Worm (Caenorhabditis elegans): ENCODE measurements around the gene T08G5.1.

Gene T08G5.1

DNA sequence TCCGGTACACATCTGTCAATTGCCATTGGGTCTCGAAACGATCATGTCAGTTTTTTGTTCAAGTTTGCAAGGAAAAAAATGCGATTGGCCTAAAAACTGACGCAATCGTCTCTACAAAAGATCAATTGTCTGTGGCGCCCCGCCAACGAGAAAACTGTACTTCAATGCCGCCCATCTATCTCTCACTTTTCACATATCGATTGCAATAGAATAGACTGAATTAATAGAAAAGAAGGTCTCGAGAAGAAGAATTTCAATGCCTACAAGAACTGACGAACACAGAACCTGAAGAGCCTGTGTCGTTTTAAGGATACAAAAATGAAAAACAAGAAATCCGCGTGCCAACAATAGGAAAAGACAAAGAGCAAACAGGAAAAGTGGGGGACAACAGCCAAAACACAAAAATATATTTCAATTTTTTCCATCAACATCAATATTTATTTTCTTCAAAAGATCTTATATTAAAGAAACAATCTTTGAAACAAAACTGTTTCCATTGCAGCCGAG is 10.2 kb upstream of the T08G5.1 start (continued):
- TF ChIP-seq B0035.1 (tag; optimal IDR thresholded peaks at IDR 0.05), result no peak
- no peak for TF ChIP-seq egrh-3 (GFP tag; IDR thresholded peaks at IDR 0.05)
- peak; percentile 17 for TF ChIP-seq nhr-90 (tag; optimal IDR thresholded peaks at IDR 0.05)
- no peak for TF ChIP-seq Y67H2A.10 (GFP tag; conservative IDR thresholded peaks at IDR 0.05)
- TF ChIP-seq lag-1 (GFP tag; IDR thresholded peaks at IDR 0.05), result no peak
- TF ChIP-seq F23B12.7 (tag; optimal IDR thresholded peaks at IDR 0.05; ENCODE audit: insufficient read depth), result no peak
- TF ChIP-seq Y53F4B.3 (GFP tag; IDR thresholded peaks at IDR 0.05), result no peak
- no peak for TF ChIP-seq tbx-9 (tag; optimal IDR thresholded peaks at IDR 0.05; ENCODE audit: borderline replicate concordance)
- no peak for TF ChIP-seq snpc-1.1 (tag; optimal IDR thresholded peaks at IDR 0.05; ENCODE audit: insufficient read depth)
- TF ChIP-seq madf-8 (GFP tag; conservative IDR thresholded peaks at IDR 0.05), result no peak; the same call in 1 of the 2 replicates
- no peak for TF ChIP-seq nhr-179 (tag; optimal IDR thresholded peaks at IDR 0.05)
- TF ChIP-seq tbp1 (GFP tag; optimal IDR thresholded peaks at IDR 0.05), result no peak
- no peak for TF ChIP-seq zfh-2 (GFP tag; conservative IDR thresholded peaks at IDR 0.05)
- no peak for TF ChIP-seq bed-1 (GFP tag; IDR thresholded peaks at IDR 0.05)
- TF ChIP-seq hrde-1 (tag; optimal IDR thresholded peaks at IDR 0.05; ENCODE audit: borderline replicate concordance), result no peak
- no peak for TF ChIP-seq nhr-120 (GFP tag; IDR thresholded peaks at IDR 0.05)
- no peak for TF ChIP-seq cebp-1 (GFP tag; IDR thresholded peaks at IDR 0.05)
- peak; percentile 40 for TF ChIP-seq cebp-1 (tag; optimal IDR thresholded peaks at IDR 0.05)
- peak; percentile 8; the same call in 1 of the 2 replicates for TF ChIP-seq hmg-1.2 (GFP tag; IDR thresholded peaks at IDR 0.05)
- no peak for TF ChIP-seq sptf-2 (GFP tag; optimal IDR thresholded peaks at IDR 0.05)
- peak; percentile 41 for TF ChIP-seq rcor-1 (GFP tag; IDR thresholded peaks at IDR 0.05)
- peak; percentile 27 for TF ChIP-seq zim-3 (tag; optimal IDR thresholded peaks at IDR 0.05)
- TF ChIP-seq nfyb-1 (GFP tag; IDR thresholded peaks at IDR 0.05), result peak; percentile 62; the same call in 1 of the 2 replicates
- no peak for TF ChIP-seq efl-1 (GFP tag; optimal IDR thresholded peaks at IDR 0.05)
- TF ChIP-seq somi-1 (GFP tag; optimal IDR thresholded peaks at IDR 0.05), result peak; percentile 14
- no peak for TF ChIP-seq unc-62 (GFP tag; optimal IDR thresholded peaks at IDR 0.05)
- TF ChIP-seq ceh-100 (GFP tag; IDR thresholded peaks at IDR 0.05), result no peak
- TF ChIP-seq ztf-3 (GFP tag; optimal IDR thresholded peaks at IDR 0.05), result no peak
- TF ChIP-seq aptf-2 (GFP tag; conservative IDR thresholded peaks at IDR 0.05), result no peak
- peak; percentile 22 for TF ChIP-seq madf-10 (tag; optimal IDR thresholded peaks at IDR 0.05)
- TF ChIP-seq mes-4 (tag; optimal IDR thresholded peaks at IDR 0.05), result no peak
- TF ChIP-seq snpc-1.3 (tag; optimal IDR thresholded peaks at IDR 0.05; ENCODE audit: insufficient read depth), result peak; percentile 37
- TF ChIP-seq gei-17 (GFP tag; optimal IDR thresholded peaks at IDR 0.05), result no peak
- TF ChIP-seq ZK185.1 (tag; optimal IDR thresholded peaks at IDR 0.05; ENCODE audit: poor library complexity, severe bottlenecking), result no peak
- no peak for TF ChIP-seq rec-8 (tag; optimal IDR thresholded peaks at IDR 0.05)
- TF ChIP-seq tlf-1 (GFP tag; optimal IDR thresholded peaks at IDR 0.05), result no peak
- TF ChIP-seq Y56A3A.18 (GFP tag; IDR thresholded peaks at IDR 0.05), result peak; percentile 65; the same call in 1 of the 2 replicates
- no peak for TF ChIP-seq ceh-27 (GFP tag; optimal IDR thresholded peaks at IDR 0.05)
- TF ChIP-seq egl-44 (GFP tag; IDR thresholded peaks at IDR 0.05), result no peak
- no peak for TF ChIP-seq F39B2.1 (GFP tag; IDR thresholded peaks at IDR 0.05)
- TF ChIP-seq nhr-80 (tag; optimal IDR thresholded peaks at IDR 0.05), result peak; percentile 88
- peak; percentile 12 for TF ChIP-seq atf-7 (tag; optimal IDR thresholded peaks at IDR 0.05)
- no peak for TF ChIP-seq Y95B8A.8 (GFP tag; IDR thresholded peaks at IDR 0.05)
- TF ChIP-seq nhr-27 (tag; optimal IDR thresholded peaks at IDR 0.05), result no peak
- no peak for TF ChIP-seq mxl-1 (tag; optimal IDR thresholded peaks at IDR 0.05)
- peak; percentile 47 for TF ChIP-seq ztf-26 (tag; optimal IDR thresholded peaks at IDR 0.05)
- TF ChIP-seq repo-1 (tag; optimal IDR thresholded peaks at IDR 0.05), result peak; percentile 77
- no peak for TF ChIP-seq D2030.7 (GFP tag; IDR thresholded peaks at IDR 0.05)
